Worm (Caenorhabditis elegans) whole organism, L3 larva: Measurements from ENCODE around the gene decr-1.3.

Experiments
- R02D3.7 ChIP-seq: fragments of 150-350 bp; optimal IDR thresholded peaks from 2 replicates; lab custom pipeline; 2014; ENCODE audit warnings: missing biosample characterization, missing genetic modification characterization
- ZK546.5 ChIP-seq: sonication (generic microtip); optimal IDR thresholded peaks from 2 replicates; lab custom pipeline; 2017; ENCODE audit warnings: missing biosample characterization, missing genetic modification characterization
- ama-1 ChIP-seq: fragments of 150-350 bp; optimal IDR thresholded peaks from 2 replicates; lab custom pipeline; 2018
- ceh-16 ChIP-seq: sonication (generic microtip); optimal IDR thresholded peaks from 2 replicates; lab custom pipeline; 2017; ENCODE audit warnings: missing biosample characterization, missing genetic modification characterization
- ceh-28 ChIP-seq: fragments of 150-350 bp; optimal IDR thresholded peaks from 2 replicates; lab custom pipeline; 2014; ENCODE audit warnings: missing biosample characterization, missing genetic modification reagents, missing genetic modification characterization
- ceh-82 ChIP-seq: fragments of 150-350 bp; optimal IDR thresholded peaks from 2 replicates; lab custom pipeline; 2014; ENCODE audit warnings: missing biosample characterization, missing genetic modification characterization
- ceh-9 ChIP-seq: sonication (generic microtip); optimal IDR thresholded peaks from 2 replicates; lab custom pipeline; 2018; ENCODE audit warnings: missing biosample characterization, missing genetic modification characterization
- daf-12 ChIP-seq: fragments of 150-350 bp; optimal IDR thresholded peaks from 2 replicates; lab custom pipeline; 2014; ENCODE audit warnings: missing biosample characterization, missing genetic modification reagents, missing genetic modification characterization
- egl-27 ChIP-seq: sonication (generic microtip); optimal IDR thresholded peaks from 4 replicates; lab custom pipeline; 2017; ENCODE audit warnings: missing biosample characterization, missing genetic modification reagents, missing genetic modification characterization
- egl-5 ChIP-seq: fragments of 150-350 bp; optimal IDR thresholded peaks from 2 replicates; lab custom pipeline; 2017; ENCODE audit warnings: missing biosample characterization, missing genetic modification reagents, missing genetic modification characterization, inconsistent platforms
- elt-1 ChIP-seq: fragments of 150-350 bp; optimal IDR thresholded peaks from 2 replicates; lab custom pipeline; 2014; ENCODE audit warnings: missing biosample characterization, missing genetic modification characterization
- elt-2 ChIP-seq: sonication (generic microtip); optimal IDR thresholded peaks from 2 replicates; lab custom pipeline; 2016; ENCODE audit warnings: missing genetic modification reagents, mild to moderate bottlenecking, missing genetic modification characterization, missing compliant biosample characterization
- eor-1 ChIP-seq, 2 experiments: fragments of 150-350 bp; optimal IDR thresholded peaks; 2 replicates each; lab custom pipeline; 2014 to 2018; ENCODE audit warnings: missing biosample characterization in 2 of 2, missing genetic modification characterization in 2 of 2
- fkh-2 ChIP-seq: fragments of 150-350 bp; optimal IDR thresholded peaks from 2 replicates; lab custom pipeline; 2014; ENCODE audit warnings: missing biosample characterization, missing genetic modification reagents, missing genetic modification characterization
- fos-1 ChIP-seq: fragments of 150-350 bp; optimal IDR thresholded peaks from 2 replicates; lab custom pipeline; 2014; ENCODE audit warnings: missing biosample characterization, missing genetic modification characterization
- hmg-11 ChIP-seq: sonication (generic microtip); optimal IDR thresholded peaks from 2 replicates; lab custom pipeline; 2016; ENCODE audit warnings: missing genetic modification characterization, missing compliant biosample characterization
- jun-1 ChIP-seq: fragments of 150-350 bp; optimal IDR thresholded peaks from 2 replicates; lab custom pipeline; 2014; ENCODE audit warnings: missing biosample characterization, missing genetic modification reagents, missing genetic modification characterization
- lin-15B ChIP-seq: fragments of 150-350 bp; optimal IDR thresholded peaks from 2 replicates; lab custom pipeline; 2014; ENCODE audit warnings: missing biosample characterization, missing genetic modification characterization
- lin-39 ChIP-seq: fragments of 150-350 bp; optimal IDR thresholded peaks from 2 replicates; lab custom pipeline; 2018; ENCODE audit warnings: missing biosample characterization, missing genetic modification reagents, missing genetic modification characterization
- lsy-12 ChIP-seq: sonication (generic microtip); optimal IDR thresholded peaks from 2 replicates; lab custom pipeline; 2016; ENCODE audit warnings: mild to moderate bottlenecking, missing genetic modification characterization, missing compliant biosample characterization
- mdl-1 ChIP-seq: fragments of 150-350 bp; optimal IDR thresholded peaks from 2 replicates; lab custom pipeline; 2014; ENCODE audit warnings: missing biosample characterization, missing genetic modification characterization
- nfya-1 ChIP-seq: sonication (generic microtip); optimal IDR thresholded peaks from 2 replicates; lab custom pipeline; 2017; ENCODE audit warnings: missing genetic modification characterization, mild to moderate bottlenecking, missing compliant biosample characterization, antibody characterized with exemption, moderate library complexity; ENCODE audit not compliant: insufficient read depth
- nhr-11 ChIP-seq: fragments of 150-350 bp; optimal IDR thresholded peaks from 2 replicates; lab custom pipeline; 2014; ENCODE audit warnings: missing biosample characterization, missing genetic modification characterization
- nhr-12 ChIP-seq: fragments of 150-350 bp; optimal IDR thresholded peaks from 2 replicates; lab custom pipeline; 2014; ENCODE audit warnings: missing biosample characterization, missing genetic modification characterization
- nhr-23 ChIP-seq: fragments of 150-350 bp; optimal IDR thresholded peaks from 2 replicates; lab custom pipeline; 2014; ENCODE audit warnings: missing biosample characterization, missing genetic modification reagents, missing genetic modification characterization
- nhr-237 ChIP-seq: fragments of 150-350 bp; optimal IDR thresholded peaks from 2 replicates; lab custom pipeline; 2014; ENCODE audit warnings: missing biosample characterization, missing genetic modification characterization
- nhr-25 ChIP-seq: sonication (generic microtip); optimal IDR thresholded peaks from 2 replicates; lab custom pipeline; 2017; ENCODE audit warnings: missing biosample characterization, missing genetic modification characterization
- nhr-43 ChIP-seq: sonication (generic microtip); optimal IDR thresholded peaks from 2 replicates; lab custom pipeline; 2016; ENCODE audit warnings: mild to moderate bottlenecking, missing genetic modification characterization, missing compliant biosample characterization; ENCODE audit not compliant: poor library complexity, severe bottlenecking
- nhr-67 ChIP-seq: fragments of 150-350 bp; optimal IDR thresholded peaks from 2 replicates; lab custom pipeline; 2014; ENCODE audit warnings: missing biosample characterization, missing genetic modification characterization
- nhr-76 ChIP-seq: fragments of 150-350 bp; sonication (generic microtip); optimal IDR thresholded peaks from 5 replicates; lab custom pipeline; 2014; ENCODE audit warnings: missing biosample characterization, missing genetic modification characterization
- nhr-77 ChIP-seq: fragments of 150-350 bp; optimal IDR thresholded peaks from 2 replicates; lab custom pipeline; 2014; ENCODE audit warnings: missing biosample characterization, missing genetic modification characterization
- pha-4 ChIP-seq: fragments of 150-350 bp; optimal IDR thresholded peaks from 2 replicates; lab custom pipeline; 2014; ENCODE audit warnings: missing biosample characterization, missing genetic modification reagents, missing genetic modification characterization
- skn-1 ChIP-seq: fragments of 150-350 bp; optimal IDR thresholded peaks from 2 replicates; lab custom pipeline; 2014; ENCODE audit warnings: missing biosample characterization, missing genetic modification characterization
- snpc-4 ChIP-seq: fragments of 150-350 bp; optimal IDR thresholded peaks from 2 replicates; lab custom pipeline; 2014; ENCODE audit warnings: missing biosample characterization, missing genetic modification characterization
- unc-62 ChIP-seq: fragments of 150-350 bp; sonication (generic microtip); optimal IDR thresholded peaks from 4 replicates; lab custom pipeline; 2014; ENCODE audit warnings: missing biosample characterization, missing genetic modification reagents, missing genetic modification characterization
- zag-1 ChIP-seq: fragments of 150-350 bp; optimal IDR thresholded peaks from 2 replicates; lab custom pipeline; 2014; ENCODE audit warnings: missing biosample characterization, missing genetic modification characterization
- ztf-4 ChIP-seq: fragments of 150-350 bp; optimal IDR thresholded peaks from 2 replicates; lab custom pipeline; 2014; ENCODE audit warnings: missing biosample characterization, missing genetic modification characterization

The decr-1.3 gene

ce11 chrII:8220267-8220666 is 46.9 kb upstream of the decr-1.3 start:
- TF ChIP-seq eor-1 (tag; optimal IDR thresholded peaks at IDR 0.05; lab: Kevin White, UChicago), result no peak
- no peak for TF ChIP-seq mdl-1
- TF ChIP-seq zag-1 (tag; lab: Kevin White, UChicago), result no peak
- TF ChIP-seq nhr-43, result no peak
- no peak for TF ChIP-seq ama-1 (lab: Kevin White, UChicago)
- TF ChIP-seq nfya-1, result no peak

- TF ChIP-seq nhr-237 (no peak), ceh-82 (tag; lab: Kevin White, UChicago) (no peak), unc-62 (GFP tag; lab: Kevin White, UChicago) (no peak), jun-1 (tag; lab: Kevin White, UChicago) (no peak), elt-2 (tag; lab: Kevin White, UChicago) (no peak), nfya-1 (no peak), ztf-4 (no peak), nhr-43 (no peak), nhr-11 (tag; lab: Kevin White, UChicago) (no peak), nhr-76 (tag; lab: Kevin White, UChicago) (no peak), nhr-25 (tag; lab: Kevin White, UChicago) (no peak), lin-15B (tag; lab: Kevin White, UChicago) (no peak), skn-1 (tag; lab: Kevin White, UChicago) (no peak), egl-5 (no peak), fkh-2 (tag; lab: Kevin White, UChicago) (no peak), daf-12 (tag; lab: Kevin White, UChicago) (no peak), snpc-4 (tag; lab: Kevin White, UChicago) (no peak), ama-1 (lab: Kevin White, UChicago) (no peak), lin-39 (tag; lab: Kevin White, UChicago) (no peak)
- TF ChIP-seq, all 47 proteins: peak for 0
Measured at ce11 chrII:8218266-8218665, 44.9 kb upstream of the decr-1.3 start.

DNA sequence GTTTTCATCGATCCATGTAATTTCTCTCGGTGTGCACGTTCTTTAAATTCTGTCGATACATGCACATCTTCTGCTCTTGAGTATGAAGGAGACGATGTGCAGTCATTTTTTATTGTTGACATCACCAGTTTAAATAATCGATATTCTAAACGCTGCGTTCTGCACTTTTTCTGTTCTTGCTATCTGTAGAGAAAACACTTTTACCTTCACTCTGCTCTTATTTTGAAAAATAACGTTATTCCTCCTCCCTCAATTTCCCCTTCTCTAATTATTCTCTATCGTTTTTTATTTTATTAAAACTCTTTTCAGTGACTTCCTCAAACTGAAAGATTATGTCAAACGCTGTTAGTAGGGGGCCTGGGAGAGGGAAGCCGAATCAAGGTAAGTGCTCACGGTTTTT is 43.6 kb upstream of the decr-1.3 start, which contains the start of gene ifg-1:
ifg-1 (plus strand) TSS at position 301 of the 400 bp plus-strand sequence.
- TF ChIP-seq jun-1 (tag; lab: Kevin White, UChicago) (no peak), fos-1 (tag; lab: Kevin White, UChicago) (no peak), ceh-16 (no peak), lsy-12 (tag; lab: Kevin White, UChicago) (no peak), nfya-1 (no peak), nhr-12 (tag; lab: Kevin White, UChicago) (no peak), elt-2 (tag; lab: Kevin White, UChicago) (no peak), fkh-2 (tag; lab: Kevin White, UChicago) (no peak), nhr-76 (tag; lab: Kevin White, UChicago) (no peak), mdl-1 (no peak)
- TF ChIP-seq, all 47 proteins: peak for 0

ce11 chrII:8216433-8216832 is 43.1 kb upstream of the decr-1.3 start, which contains the start of gene M110.3:
TSS of gene M110.3 (minus strand) at chrII:8216616.
- no peak for TF ChIP-seq nhr-67
- TF ChIP-seq jun-1 (tag; lab: Kevin White, UChicago), result peak; percentile 4
- TF ChIP-seq ZK546.5 (tag; lab: Kevin White, UChicago), result no peak
- TF ChIP-seq egl-27 (tag; lab: Kevin White, UChicago), result no peak
- no peak for TF ChIP-seq skn-1 (tag; lab: Kevin White, UChicago)
- no peak for TF ChIP-seq ceh-16
- TF ChIP-seq hmg-11, result peak; percentile 71
- TF ChIP-seq nfya-1, result peak; percentile 76
- TF ChIP-seq daf-12 (tag; lab: Kevin White, UChicago), result no peak
- peak; percentile 70 for TF ChIP-seq lin-39 (tag; lab: Kevin White, UChicago)
- TF ChIP-seq snpc-4 (tag; lab: Kevin White, UChicago), result peak; percentile 50
- TF ChIP-seq nhr-23 (tag; lab: Kevin White, UChicago), result peak; percentile 73
- TF ChIP-seq lin-15B (tag; lab: Kevin White, UChicago), result peak; percentile 65
- no peak for TF ChIP-seq nhr-25 (tag; lab: Kevin White, UChicago)
- TF ChIP-seq lsy-12 (tag; lab: Kevin White, UChicago), result no peak
- peak; percentile 93 for TF ChIP-seq R02D3.7 (tag; lab: Kevin White, UChicago)
- no peak for TF ChIP-seq nhr-77 (tag; lab: Kevin White, UChicago)
- peak; percentile 69 for TF ChIP-seq ceh-28
- TF ChIP-seq egl-5, result peak; percentile 67
- peak; percentile 14 for TF ChIP-seq elt-2 (tag; lab: Kevin White, UChicago)
- TF ChIP-seq mdl-1, result no peak
- TF ChIP-seq elt-1 (tag; lab: Kevin White, UChicago), result no peak
- peak; percentile 80 for TF ChIP-seq pha-4 (tag; lab: Kevin White, UChicago)
- no peak for TF ChIP-seq ceh-9
